Fruit fly (Drosophila melanogaster): Measurements from ENCODE around the gene CG34124.

- TF ChIP-seq cad (GFP tag; optimal IDR thresholded peaks at IDR 0.05) (no peak), dpn (GFP tag; optimal IDR thresholded peaks at IDR 0.05) (no peak), Bdp1 (GFP tag; optimal IDR thresholded peaks at IDR 0.05) (no peak), NC2α (GFP tag; optimal IDR thresholded peaks at IDR 0.05) (no peak), cas (GFP tag; IDR thresholded peaks at IDR 0.05) (no peak), CG8924 (tag; optimal IDR thresholded peaks at IDR 0.05) (no peak), zfh1 (GFP tag; IDR thresholded peaks at IDR 0.05) (no peak), CG17361 (GFP tag; IDR thresholded peaks at IDR 0.05) (no peak), B-H2 (GFP tag; optimal IDR thresholded peaks at IDR 0.05) (no peak), CG4404 (GFP tag; IDR thresholded peaks at IDR 0.05) (no peak), CG11456 (GFP tag; IDR thresholded peaks at IDR 0.05) (no peak)
Measured at dm6 chr2L:4998571-4999191, 40.5 kb downstream of the CG34124 start.

All from whole organism, embryonic.